Worm (Caenorhabditis elegans) whole organism, L3 larva: ENCODE measurements around the gene skr-14.

Experiments used
- ZK546.5 ChIP-seq: sonication (generic microtip); optimal IDR thresholded peaks from 2 replicates; lab custom pipeline; 2017; ENCODE audit warnings: missing biosample characterization, missing genetic modification characterization
- aly-2 ChIP-seq: fragments of 150-350 bp; optimal IDR thresholded peaks from 2 replicates; lab custom pipeline; 2014; ENCODE audit warnings: missing biosample characterization, missing genetic modification characterization
- ama-1 ChIP-seq: fragments of 150-350 bp; optimal IDR thresholded peaks from 2 replicates; lab custom pipeline; 2018
- ceh-28 ChIP-seq: fragments of 150-350 bp; optimal IDR thresholded peaks from 2 replicates; lab custom pipeline; 2014; ENCODE audit warnings: missing biosample characterization, missing genetic modification reagents, missing genetic modification characterization
- ceh-82 ChIP-seq: fragments of 150-350 bp; optimal IDR thresholded peaks from 2 replicates; lab custom pipeline; 2014; ENCODE audit warnings: missing biosample characterization, missing genetic modification characterization
- elt-1 ChIP-seq: fragments of 150-350 bp; optimal IDR thresholded peaks from 2 replicates; lab custom pipeline; 2014; ENCODE audit warnings: missing biosample characterization, missing genetic modification characterization
- elt-3 ChIP-seq, 3 experiments: fragments of 150-350 bp in 1 of 3; sonication (generic microtip) in 2 of 3; optimal IDR thresholded peaks; 2 replicates in 2 of 3; 4 replicates in 1 of 3; lab custom pipeline; 2014 to 2017; ENCODE audit warnings: missing biosample characterization in 3 of 3, missing genetic modification characterization in 3 of 3
- fkh-10 ChIP-seq: sonication (generic microtip); optimal IDR thresholded peaks from 2 replicates; lab custom pipeline; 2017; ENCODE audit warnings: missing biosample characterization, missing genetic modification reagents, missing genetic modification characterization
- hmg-11 ChIP-seq: sonication (generic microtip); optimal IDR thresholded peaks from 2 replicates; lab custom pipeline; 2016; ENCODE audit warnings: missing genetic modification characterization, missing compliant biosample characterization
- jun-1 ChIP-seq: fragments of 150-350 bp; optimal IDR thresholded peaks from 2 replicates; lab custom pipeline; 2014; ENCODE audit warnings: missing biosample characterization, missing genetic modification reagents, missing genetic modification characterization
- lsy-12 ChIP-seq: sonication (generic microtip); optimal IDR thresholded peaks from 2 replicates; lab custom pipeline; 2016; ENCODE audit warnings: mild to moderate bottlenecking, missing genetic modification characterization, missing compliant biosample characterization
- mdl-1 ChIP-seq: fragments of 150-350 bp; optimal IDR thresholded peaks from 2 replicates; lab custom pipeline; 2014; ENCODE audit warnings: missing biosample characterization, missing genetic modification characterization
- nfya-1 ChIP-seq: sonication (generic microtip); optimal IDR thresholded peaks from 2 replicates; lab custom pipeline; 2017; ENCODE audit warnings: missing genetic modification characterization, mild to moderate bottlenecking, missing compliant biosample characterization, antibody characterized with exemption, moderate library complexity; ENCODE audit not compliant: insufficient read depth
- nhr-237 ChIP-seq: fragments of 150-350 bp; optimal IDR thresholded peaks from 2 replicates; lab custom pipeline; 2014; ENCODE audit warnings: missing biosample characterization, missing genetic modification characterization
- nhr-25 ChIP-seq: sonication (generic microtip); optimal IDR thresholded peaks from 2 replicates; lab custom pipeline; 2017; ENCODE audit warnings: missing biosample characterization, missing genetic modification characterization
- nhr-28 ChIP-seq: fragments of 150-350 bp; optimal IDR thresholded peaks from 2 replicates; lab custom pipeline; 2014; ENCODE audit warnings: missing biosample characterization, missing genetic modification characterization
- nhr-43 ChIP-seq: sonication (generic microtip); optimal IDR thresholded peaks from 2 replicates; lab custom pipeline; 2016; ENCODE audit warnings: mild to moderate bottlenecking, missing genetic modification characterization, missing compliant biosample characterization; ENCODE audit not compliant: poor library complexity, severe bottlenecking
- nhr-67 ChIP-seq: fragments of 150-350 bp; optimal IDR thresholded peaks from 2 replicates; lab custom pipeline; 2014; ENCODE audit warnings: missing biosample characterization, missing genetic modification characterization
- nhr-76 ChIP-seq: fragments of 150-350 bp; sonication (generic microtip); optimal IDR thresholded peaks from 5 replicates; lab custom pipeline; 2014; ENCODE audit warnings: missing biosample characterization, missing genetic modification characterization
- nhr-77 ChIP-seq: fragments of 150-350 bp; optimal IDR thresholded peaks from 2 replicates; lab custom pipeline; 2014; ENCODE audit warnings: missing biosample characterization, missing genetic modification characterization
- pqm-1 ChIP-seq: fragments of 150-350 bp; optimal IDR thresholded peaks from 2 replicates; lab custom pipeline; 2017; ENCODE audit warnings: missing biosample characterization, missing genetic modification characterization, inconsistent platforms
- sea-2 ChIP-seq: fragments of 150-350 bp; sonication (generic microtip); optimal IDR thresholded peaks from 4 replicates; lab custom pipeline; 2014; ENCODE audit warnings: missing biosample characterization, missing genetic modification reagents, missing genetic modification characterization
- skn-1 ChIP-seq: fragments of 150-350 bp; optimal IDR thresholded peaks from 2 replicates; lab custom pipeline; 2014; ENCODE audit warnings: missing biosample characterization, missing genetic modification characterization
- snpc-4 ChIP-seq: fragments of 150-350 bp; optimal IDR thresholded peaks from 2 replicates; lab custom pipeline; 2014; ENCODE audit warnings: missing biosample characterization, missing genetic modification characterization
- tbx-2 ChIP-seq: sonication (generic microtip); optimal IDR thresholded peaks from 2 replicates; lab custom pipeline; 2016; ENCODE audit warnings: mild to moderate bottlenecking, missing genetic modification characterization, missing compliant biosample characterization
- unc-39 ChIP-seq: sonication (generic microtip); optimal IDR thresholded peaks from 4 replicates; lab custom pipeline; 2017; ENCODE audit warnings: missing biosample characterization, missing genetic modification characterization
- unc-62 ChIP-seq: fragments of 150-350 bp; sonication (generic microtip); optimal IDR thresholded peaks from 4 replicates; lab custom pipeline; 2014; ENCODE audit warnings: missing biosample characterization, missing genetic modification reagents, missing genetic modification characterization
- ztf-11 ChIP-seq: fragments of 150-350 bp; optimal IDR thresholded peaks from 2 replicates; lab custom pipeline; 2014; ENCODE audit warnings: missing biosample characterization, missing genetic modification characterization
- ztf-4 ChIP-seq: fragments of 150-350 bp; optimal IDR thresholded peaks from 2 replicates; lab custom pipeline; 2014; ENCODE audit warnings: missing biosample characterization, missing genetic modification characterization

Gene skr-14

DNA sequence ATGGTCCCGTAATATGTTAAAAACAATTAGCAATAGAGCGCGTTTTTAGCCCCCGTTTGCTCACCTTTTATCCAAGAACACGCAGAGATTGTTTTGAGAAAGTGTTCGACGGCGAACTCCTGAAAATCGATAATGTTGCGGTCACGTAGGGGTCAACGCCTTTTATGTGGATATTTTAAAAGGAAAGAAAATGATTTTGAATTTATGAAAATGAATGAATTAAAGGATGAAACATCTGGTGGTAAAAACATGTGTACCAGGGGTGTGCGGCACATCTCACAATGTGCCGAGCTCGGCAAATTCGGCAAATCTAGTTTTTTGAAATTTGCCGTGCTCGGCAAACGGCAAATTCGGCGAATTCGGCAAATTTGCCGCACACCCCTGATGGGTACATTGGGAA, 21.3 kb downstream of the skr-14 start, which contains the start of gene F13A2.4:
F13A2.4 (minus strand) TSS at position 101 of the 400 bp plus-strand sequence.
- TF ChIP-seq nhr-76 (tag; lab: Kevin White, UChicago) (no peak), snpc-4 (tag; lab: Kevin White, UChicago) (no peak), nhr-237 (tag; lab: Kevin White, UChicago) (no peak), nhr-43 (no peak), hmg-11 (tag; lab: Kevin White, UChicago) (no peak), unc-39 (tag; lab: Kevin White, UChicago) (no peak), ceh-82 (tag; lab: Kevin White, UChicago) (no peak), lsy-12 (tag; lab: Kevin White, UChicago) (no peak), elt-3 (tag; optimal IDR thresholded peaks at IDR 0.05; lab: Kevin White, UChicago) (no peak), ztf-11 (no peak), mdl-1 (tag; lab: Kevin White, UChicago) (no peak), sea-2 (GFP tag; lab: Kevin White, UChicago) (no peak), ZK546.5 (tag; lab: Kevin White, UChicago) (no peak), unc-62 (GFP tag; lab: Kevin White, UChicago) (no peak)
- TF ChIP-seq, all 47 proteins: peak for 0

DNA sequence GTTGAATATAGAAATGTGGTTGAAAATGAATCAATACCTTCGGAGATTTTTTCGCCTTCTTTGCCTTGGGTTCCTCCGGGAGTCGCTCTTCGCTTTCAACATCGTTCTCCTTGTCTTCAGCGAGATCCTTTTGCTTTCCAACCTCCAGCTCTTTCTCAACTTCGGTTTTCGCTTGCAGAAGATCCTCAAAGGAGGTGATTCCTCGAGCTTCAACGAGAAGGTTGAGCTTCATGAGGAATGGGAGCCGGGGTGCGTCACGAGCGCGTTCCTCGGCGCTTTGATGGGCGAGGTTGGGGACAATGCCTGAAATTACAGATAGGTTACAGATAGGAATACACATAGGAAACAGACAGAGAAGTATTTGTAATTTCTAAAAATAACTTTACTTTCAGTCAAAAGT, 22.5 kb downstream of the skr-14 start:
- TF ChIP-seq nhr-67 (tag; lab: Kevin White, UChicago), result no peak
- TF ChIP-seq ceh-28, result no peak
- no peak for TF ChIP-seq ceh-82 (tag; lab: Kevin White, UChicago)
- TF ChIP-seq ztf-11, result no peak
- TF ChIP-seq sea-2 (GFP tag; lab: Kevin White, UChicago), result no peak
- TF ChIP-seq elt-1 (tag; lab: Kevin White, UChicago), result no peak
- TF ChIP-seq pqm-1 (tag; lab: Kevin White, UChicago), result no peak
- no peak for TF ChIP-seq ZK546.5 (tag; lab: Kevin White, UChicago)
- no peak for TF ChIP-seq skn-1 (tag; lab: Kevin White, UChicago)
- no peak for TF ChIP-seq nhr-25
- no peak for TF ChIP-seq nhr-28 (tag; lab: Kevin White, UChicago)

DNA sequence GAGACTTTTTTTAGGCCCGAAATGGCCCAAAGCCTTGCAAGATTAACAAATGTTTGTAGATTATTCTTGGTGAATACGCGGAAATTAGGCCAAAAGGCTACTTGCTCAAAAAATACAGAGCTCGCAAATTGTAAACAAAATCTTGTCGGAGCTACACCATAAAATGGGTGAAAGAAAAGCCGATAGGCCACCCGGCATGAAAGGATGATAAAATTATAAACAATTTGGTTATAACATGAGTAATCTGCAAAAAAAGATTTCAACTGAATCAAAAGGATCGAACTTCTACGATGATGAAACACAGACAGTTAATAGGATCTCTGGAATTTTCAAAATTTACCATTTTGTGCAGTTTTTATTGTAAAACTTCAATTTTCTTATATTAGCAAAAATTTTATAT, 23.2 kb downstream of the skr-14 start:
- TF ChIP-seq nhr-77 (tag; lab: Kevin White, UChicago), result no peak

DNA sequence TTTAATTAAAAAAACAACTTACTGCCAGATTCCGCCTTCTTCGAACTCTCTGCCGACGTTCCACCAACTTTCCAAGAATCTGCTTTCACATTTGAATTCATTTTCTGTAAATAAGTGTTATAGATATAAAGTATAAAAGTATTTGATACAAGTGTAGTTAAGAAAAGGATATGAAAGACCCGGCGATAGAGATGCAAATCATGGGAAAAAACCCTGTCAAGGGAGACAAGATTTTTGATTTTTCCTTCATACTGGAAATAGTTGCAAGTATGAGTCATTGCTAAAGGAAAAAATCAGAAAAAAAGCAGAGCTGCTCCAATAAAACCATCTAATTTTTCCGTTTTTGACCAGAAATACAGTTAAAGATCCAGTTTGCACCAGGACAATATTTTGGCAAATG, 25.1 kb downstream of the skr-14 start, which contains the start of gene F13A2.3:
F13A2.3 (minus strand) TSS at position 101 of the 400 bp plus-strand sequence.
- TF ChIP-seq ztf-4 (tag; lab: Kevin White, UChicago) (no peak), ztf-11 (no peak), nfya-1 (tag; lab: Kevin White, UChicago) (no peak), pqm-1 (tag; lab: Kevin White, UChicago) (no peak)

DNA sequence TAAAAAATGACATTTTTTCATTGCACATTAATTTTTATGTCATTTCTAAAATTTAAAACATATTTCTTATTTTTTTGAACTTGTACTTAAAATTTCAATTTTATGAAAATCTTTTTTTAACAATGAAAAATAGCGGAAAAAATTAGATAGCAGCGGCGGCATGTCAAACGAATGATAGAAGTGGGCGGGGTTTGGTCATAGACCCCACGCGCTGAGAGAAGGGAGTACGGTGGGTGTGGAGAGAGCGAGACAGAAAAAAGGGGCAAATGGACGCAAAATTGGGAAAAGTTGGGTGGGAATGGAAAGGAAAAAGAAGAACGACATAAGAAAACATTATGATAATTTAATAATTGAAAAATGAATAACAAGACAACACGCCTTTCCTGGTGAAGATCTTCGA, 33.5 kb downstream of the skr-14 start:
- TF ChIP-seq nfya-1 (tag; lab: Kevin White, UChicago) (peak; percentile 93), snpc-4 (tag; lab: Kevin White, UChicago) (no peak)

DNA sequence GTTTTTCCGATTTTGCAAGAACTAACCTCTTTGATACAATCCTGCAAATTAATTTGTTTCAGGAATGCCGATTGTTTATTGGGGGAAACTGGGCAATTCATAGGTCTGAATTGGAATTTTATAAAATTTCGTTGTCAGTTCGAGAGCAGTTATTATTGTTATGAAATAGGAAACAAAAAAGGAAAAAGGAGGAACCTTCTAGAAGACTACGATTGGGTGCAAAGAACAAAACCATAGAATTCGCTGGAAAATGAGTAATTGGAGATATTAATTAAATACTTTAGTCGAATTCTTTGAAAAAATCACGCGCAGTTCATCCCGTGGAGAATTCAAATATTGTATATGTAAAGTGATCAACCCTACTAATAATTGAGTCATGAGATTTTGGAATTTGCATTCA, 34.0 kb downstream of the skr-14 start, which contains the start of gene F13A2.9:
F13A2.9 (minus strand) TSS at position 101 of the 400 bp plus-strand sequence.
- TF ChIP-seq aly-2 (tag; lab: Kevin White, UChicago), result no peak
- no peak for TF ChIP-seq tbx-2

DNA sequence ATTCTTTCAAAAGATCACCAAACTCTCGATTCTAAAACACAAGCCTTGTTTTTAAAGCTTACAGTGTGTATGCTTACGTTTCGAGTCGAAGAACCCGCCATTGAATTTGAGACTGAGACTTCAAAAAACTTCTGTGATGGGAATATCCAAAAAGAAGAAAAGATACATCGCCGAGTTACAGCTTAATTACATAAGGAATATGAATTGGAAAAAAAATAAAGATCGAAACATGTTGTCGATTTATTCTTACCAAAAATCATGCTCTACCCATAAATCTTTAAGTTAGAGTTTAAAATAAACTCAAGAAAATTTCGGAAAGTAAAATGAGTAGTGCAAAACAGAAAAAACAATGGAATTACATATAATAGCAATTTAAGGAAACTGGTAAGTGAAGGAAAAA, 35.2 kb downstream of the skr-14 start, which contains the start of gene F13A2.10:
F13A2.10 (minus strand) TSS at position 101 of the 400 bp plus-strand sequence.
- TF ChIP-seq elt-3 (tag; optimal IDR thresholded peaks at IDR 0.05; lab: Kevin White, UChicago) (no peak), tbx-2 (no peak), fkh-10 (GFP tag; lab: Kevin White, UChicago) (no peak), skn-1 (tag; lab: Kevin White, UChicago) (no peak), ama-1 (no peak), ceh-28 (no peak), lsy-12 (tag; lab: Kevin White, UChicago) (no peak), jun-1 (no peak), nhr-77 (tag; lab: Kevin White, UChicago) (no peak), hmg-11 (tag; lab: Kevin White, UChicago) (no peak)
